Worm (Caenorhabditis elegans) whole organism, L4/young adult: ENCODE measurements around the gene viro-2.
A peak's percentile ranks its signal among the peaks of the same experiment; 100 is the strongest.

ENCODE experiments used
- W03F9.2 ChIP-seq: fragments of 150-350 bp; optimal IDR thresholded peaks from 2 replicates; lab custom pipeline; 2014; ENCODE audit warnings: missing biosample characterization, missing genetic modification characterization
- him-1 ChIP-seq: sonication (generic microtip); optimal IDR thresholded peaks from 2 replicates; lab custom pipeline; 2016; ENCODE audit warnings: missing genotype, missing genetic modification reagents, missing genetic modification characterization, missing compliant biosample characterization

DNA sequence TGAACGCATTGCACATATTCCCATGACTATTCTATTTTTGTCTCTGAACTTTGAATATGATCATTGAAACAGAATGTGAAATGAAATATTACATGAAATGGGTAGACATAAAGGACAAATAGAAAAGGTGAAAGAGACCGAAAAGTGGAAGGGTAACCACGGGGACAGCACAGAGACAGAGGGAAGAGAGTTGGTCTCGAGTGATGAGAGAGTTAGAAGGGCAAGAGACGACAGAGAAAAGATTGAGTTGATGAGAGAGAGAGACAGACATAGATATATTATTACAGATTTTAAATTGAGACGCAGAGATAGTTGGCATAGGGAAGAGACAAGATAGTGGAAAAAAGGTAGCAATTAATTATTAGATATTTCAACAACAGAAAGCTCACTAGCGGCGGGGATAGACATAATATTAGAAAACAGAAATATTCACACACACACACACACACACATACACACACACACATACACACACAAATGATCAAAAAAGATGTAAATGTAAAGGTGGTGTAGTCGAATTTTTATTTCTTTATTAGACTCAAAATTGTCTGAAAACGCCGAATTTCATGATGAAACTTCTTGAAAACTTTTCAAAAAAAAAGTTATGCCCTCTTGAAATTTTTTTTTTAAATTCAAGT is 12.0 kb upstream of the viro-2 start:
- TF ChIP-seq him-1: no peak
- peak; percentile 56 for TF ChIP-seq W03F9.2 (tag; lab: Kevin White, UChicago)
